Fruit fly (Drosophila melanogaster) Kc167 (cell line): Measurements from ENCODE around the gene jumu.

Source experiments
- Myc ChIP-seq: fragments of >200 bp; optimal IDR thresholded peaks from 2 replicates; lab custom pipeline; 2017; ENCODE audit warnings: missing external identifiers
- Sin3A ChIP-seq: fragments of >200 bp; optimal IDR thresholded peaks from 2 replicates; lab custom pipeline; 2018; ENCODE audit warnings: missing external identifiers
- h ChIP-seq: fragments of >200 bp; optimal IDR thresholded peaks from 3 replicates; lab custom pipeline; 2018; ENCODE audit warnings: missing external identifiers
- insv ChIP-seq: fragments of >200 bp; optimal IDR thresholded peaks from 3 replicates; lab custom pipeline; 2018; ENCODE audit warnings: missing external identifiers
- psq ChIP-seq: fragments of >200 bp; optimal IDR thresholded peaks from 2 replicates; lab custom pipeline; 2017; ENCODE audit warnings: missing external identifiers

DNA sequence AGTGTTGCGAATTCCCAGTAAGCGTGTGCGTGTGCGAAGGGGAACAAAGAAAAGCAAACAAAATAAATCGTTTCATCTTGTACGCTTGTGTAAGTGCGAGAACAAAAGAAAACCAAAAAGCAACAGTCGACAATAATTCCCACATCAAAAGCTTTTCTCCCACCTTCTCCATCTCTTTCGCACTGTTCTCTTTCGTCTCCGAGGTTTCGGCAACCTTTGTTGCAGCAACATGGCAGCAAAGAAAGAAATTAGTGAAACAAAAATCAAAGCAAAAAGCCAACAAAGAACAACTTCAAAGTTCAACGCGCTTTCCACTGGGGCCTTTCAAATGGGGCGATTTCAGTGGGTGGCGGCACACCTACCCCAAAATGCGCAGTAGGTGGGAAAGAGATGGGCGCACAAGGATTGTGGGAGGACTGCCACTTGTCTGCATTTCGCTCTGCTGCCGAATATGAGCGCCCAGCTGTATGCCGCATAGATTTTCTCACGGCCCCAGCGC lies 2.0 kb downstream of the jumu start:
- TF ChIP-seq h (lab: Kevin White, UChicago) = no peak
- TF ChIP-seq Sin3A (lab: Kevin White, UChicago) = no peak
- TF ChIP-seq psq (lab: Kevin White, UChicago) = no peak
- TF ChIP-seq insv (lab: Kevin White, UChicago) = no peak
- TF ChIP-seq Myc = no peak
